Worm (Caenorhabditis elegans) whole organism, L1 larva: ENCODE results near the gene hlh-29.

Experiments used
- aly-2 ChIP-seq: fragments of 150-350 bp; optimal IDR thresholded peaks from 2 replicates; lab custom pipeline; 2014; ENCODE audit warnings: missing biosample characterization, missing genetic modification characterization
- ceh-88 ChIP-seq: fragments of 200-800 bp; sonication (Bioruptor generic); IDR thresholded peaks from 2 replicates; pipeline ENCODE4 v1.3.6; 2022; ENCODE audit warnings: missing genetic modification characterization, missing compliant biosample characterization
- nhr-237 ChIP-seq: fragments of 150-350 bp; optimal IDR thresholded peaks from 2 replicates; lab custom pipeline; 2014; ENCODE audit warnings: missing biosample characterization, missing genetic modification characterization
- nhr-28 ChIP-seq: fragments of 150-350 bp; optimal IDR thresholded peaks from 2 replicates; lab custom pipeline; 2014; ENCODE audit warnings: missing biosample characterization, missing genetic modification characterization

ce11 chrX:17534014-17534465, 14.4 kb downstream of the hlh-29 start, which contains the start of gene F31A3.3:
- no peak for TF ChIP-seq aly-2 (tag; lab: Kevin White, UChicago)
- TF ChIP-seq nhr-28 (tag; lab: Kevin White, UChicago), result no peak
- TF ChIP-seq ceh-88, result no peak
- no peak for TF ChIP-seq nhr-237 (tag; lab: Kevin White, UChicago)
